Fruit fly (Drosophila melanogaster) whole organism, embryonic: Measurements from ENCODE around the gene CG11695.

Experiments
- Ada2b ChIP-seq: fragments of 200-800 bp; sonication (Bioruptor generic); IDR thresholded peaks from 2 replicates; pipeline ENCODE4 v1.3.6; 2022; ENCODE audit warnings: missing biosample characterization, missing genetic modification characterization
- Asciz ChIP-seq: fragments of 200-800 bp; sonication (Bioruptor generic); optimal IDR thresholded peaks from 2 replicates; lab custom pipeline; 2017; ENCODE audit warnings: missing biosample characterization, mild to moderate bottlenecking, missing genetic modification characterization, missing genetic modification reagents
- BEAF-32 ChIP-seq: fragments of 200-800 bp; sonication (Bioruptor generic); optimal IDR thresholded peaks from 3 replicates; lab custom pipeline; 2017; ENCODE audit warnings: missing biosample characterization, missing genetic modification characterization, mild to moderate bottlenecking, moderate library complexity, missing genetic modification reagents
- CG11696 ChIP-seq: fragments of 200-800 bp; sonication (Bioruptor generic); IDR thresholded peaks from 2 replicates; pipeline ENCODE4 v1.3.6; 2022; ENCODE audit warnings: missing biosample characterization, missing genetic modification characterization
- CG12219 ChIP-seq: fragments of 200-800 bp; sonication (Bioruptor generic); optimal IDR thresholded peaks from 3 replicates; lab custom pipeline; 2018; ENCODE audit warnings: missing biosample characterization, mild to moderate bottlenecking, missing genetic modification characterization
- CG12942 ChIP-seq: fragments of 200-800 bp; sonication (Bioruptor generic); optimal IDR thresholded peaks from 3 replicates; lab custom pipeline; 2016; ENCODE audit warnings: missing biosample characterization, missing genetic modification characterization
- CG14441 ChIP-seq: fragments of 200-800 bp; sonication (Bioruptor generic); IDR thresholded peaks from 2 replicates; pipeline ENCODE4 v1.3.6; 2022; ENCODE audit warnings: missing biosample characterization, missing genetic modification characterization
- CG1602 ChIP-seq: fragments of 200-800 bp; sonication (Bioruptor generic); optimal IDR thresholded peaks from 3 replicates; lab custom pipeline; 2016; ENCODE audit warnings: missing biosample characterization, missing genetic modification characterization
- CG17802 ChIP-seq: fragments of 200-800 bp; sonication (Bioruptor generic); optimal IDR thresholded peaks from 2 replicates; lab custom pipeline; 2018; ENCODE audit warnings: missing biosample characterization, mild to moderate bottlenecking, missing genetic modification characterization, moderate library complexity
- CG18262 ChIP-seq: fragments of 200-800 bp; optimal IDR thresholded peaks from 3 replicates; lab custom pipeline; 2019; ENCODE audit warnings: missing biosample characterization, mild to moderate bottlenecking, missing genetic modification characterization, moderate library complexity
- CG2129 ChIP-seq: fragments of 200-800 bp; sonication (Bioruptor generic); IDR thresholded peaks from 2 replicates; pipeline ENCODE4 v1.3.6; 2022; ENCODE audit warnings: missing biosample characterization, missing genetic modification characterization; ENCODE audit not compliant: partially characterized antibody
- CG31388 ChIP-seq: fragments of 200-800 bp; sonication (Bioruptor generic); optimal IDR thresholded peaks from 2 replicates; lab custom pipeline; 2016; ENCODE audit warnings: missing biosample characterization, missing genetic modification characterization
- CG3163 ChIP-seq: fragments of 200-800 bp; sonication (Bioruptor generic); optimal IDR thresholded peaks from 3 replicates; lab custom pipeline; 2016; ENCODE audit warnings: missing biosample characterization, missing genetic modification characterization
- CG32772 ChIP-seq: fragments of 200-800 bp; sonication (Bioruptor generic); IDR thresholded peaks from 2 replicates; pipeline ENCODE4 v1.3.6; 2022; ENCODE audit warnings: missing biosample characterization, missing genetic modification characterization
- CG3726 ChIP-seq: fragments of 200-800 bp; sonication (Bioruptor generic); IDR thresholded peaks from 3 replicates; pipeline ENCODE4, ENCODE4 v1.3.6; 2022; ENCODE audit warnings: missing biosample characterization, missing genetic modification characterization
- CG42726 ChIP-seq: fragments of 200-800 bp; sonication (Bioruptor generic); IDR thresholded peaks from 2 replicates; pipeline ENCODE4 v1.3.6; 2022; ENCODE audit warnings: missing biosample characterization, missing genetic modification characterization; ENCODE audit not compliant: partially characterized antibody
- CG6813 ChIP-seq: fragments of 200-800 bp; sonication (Bioruptor generic); optimal IDR thresholded peaks from 2 replicates; lab custom pipeline; 2017; ENCODE audit warnings: missing biosample characterization, missing genetic modification characterization, mild to moderate bottlenecking, moderate library complexity, missing genetic modification reagents
- CG6854 ChIP-seq: fragments of 200-800 bp; sonication (Bioruptor generic); optimal IDR thresholded peaks from 3 replicates; lab custom pipeline; 2017; ENCODE audit warnings: missing biosample characterization, mild to moderate bottlenecking, missing genetic modification characterization
- CG7271 ChIP-seq: fragments of 200-800 bp; sonication (Bioruptor generic); optimal IDR thresholded peaks from 2 replicates; lab custom pipeline; 2018; ENCODE audit warnings: missing biosample characterization, mild to moderate bottlenecking, missing genetic modification characterization, moderate library complexity
- CG8290 ChIP-seq, 3 experiments: fragments of 200-800 bp; sonication (Bioruptor generic); optimal IDR thresholded peaks; 2 replicates each; lab custom pipeline; 2016 to 2019; ENCODE audit warnings: missing biosample characterization in 3 of 3, missing genetic modification characterization in 3 of 3, mild to moderate bottlenecking in 2 of 3, moderate library complexity in 1 of 3
- CG8359 ChIP-seq: fragments of 200-800 bp; sonication (Bioruptor generic); optimal IDR thresholded peaks from 2 replicates; lab custom pipeline; 2017; ENCODE audit warnings: missing biosample characterization, mild to moderate bottlenecking, missing genetic modification characterization, borderline replicate concordance
- CG9817 ChIP-seq: fragments of 200-800 bp; sonication (Bioruptor generic); optimal IDR thresholded peaks from 2 replicates; lab custom pipeline; 2018; ENCODE audit warnings: missing biosample characterization, mild to moderate bottlenecking, missing genetic modification characterization, moderate library complexity
- CG9876 ChIP-seq: fragments of 200-800 bp; sonication (Bioruptor generic); optimal IDR thresholded peaks from 2 replicates; lab custom pipeline; 2016; ENCODE audit warnings: missing biosample characterization, missing genetic modification characterization
- Dip2 ChIP-seq: fragments of 200-800 bp; sonication (Bioruptor generic); IDR thresholded peaks from 2 replicates; pipeline ENCODE4 v1.3.6; 2022; ENCODE audit warnings: missing biosample characterization, missing genetic modification characterization
- E2f1 ChIP-seq: fragments of 200-800 bp; sonication (Bioruptor generic); IDR thresholded peaks from 2 replicates; pipeline ENCODE4 v1.3.6; 2022; ENCODE audit warnings: missing biosample characterization, missing genetic modification characterization
- E2f2 ChIP-seq: fragments of 200-800 bp; sonication (Bioruptor generic); IDR thresholded peaks from 2 replicates; pipeline ENCODE4 v1.3.6; 2022; ENCODE audit warnings: missing biosample characterization, missing genetic modification characterization
- Elba2 ChIP-seq: fragments of 200-800 bp; sonication (Bioruptor generic); optimal IDR thresholded peaks from 3 replicates; lab custom pipeline; 2016; ENCODE audit warnings: missing biosample characterization, missing genetic modification characterization
- H15 ChIP-seq: fragments of 200-800 bp; sonication (Bioruptor generic); IDR thresholded peaks from 3 replicates; pipeline ENCODE4 v1.3.6; 2022; ENCODE audit warnings: missing biosample characterization, missing genetic modification characterization
- H2.0 ChIP-seq: fragments of 200-800 bp; sonication (Bioruptor generic); IDR thresholded peaks from 2 replicates; pipeline ENCODE4 v1.3.6; 2022; ENCODE audit warnings: missing biosample characterization, missing genetic modification characterization
- Mad ChIP-seq: fragments of 200-800 bp; sonication (Bioruptor generic); optimal IDR thresholded peaks from 2 replicates; lab custom pipeline; 2016; ENCODE audit warnings: missing biosample characterization, missing genetic modification characterization
- Mrtf ChIP-seq: fragments of 200-800 bp; sonication (Bioruptor generic); IDR thresholded peaks from 3 replicates; pipeline ENCODE4 v1.3.6; 2022; ENCODE audit warnings: missing biosample characterization, missing genetic modification characterization
- NC2β ChIP-seq: fragments of 200-800 bp; sonication (Bioruptor generic); optimal IDR thresholded peaks from 2 replicates; lab custom pipeline; 2016; ENCODE audit warnings: missing biosample characterization, missing genetic modification characterization
- Nf-YA ChIP-seq: fragments of 200-800 bp; sonication (Bioruptor generic); IDR thresholded peaks from 2 replicates; pipeline ENCODE4 v1.3.6; 2022; ENCODE audit warnings: missing biosample characterization, missing genetic modification characterization
- Xrp1 ChIP-seq: fragments of 200-800 bp; sonication (Bioruptor generic); IDR thresholded peaks from 2 replicates; pipeline ENCODE4 v1.3.6; 2022; ENCODE audit warnings: missing biosample characterization, missing genetic modification characterization
- YL-1 ChIP-seq: fragments of 200-800 bp; sonication (Bioruptor generic); optimal IDR thresholded peaks from 3 replicates; lab custom pipeline; 2017; ENCODE audit warnings: missing biosample characterization, mild to moderate bottlenecking, missing genetic modification characterization
- ato ChIP-seq: fragments of 200-800 bp; sonication (Bioruptor generic); IDR thresholded peaks from 2 replicates; pipeline ENCODE4 v1.3.6; 2022; ENCODE audit warnings: missing biosample characterization, missing genetic modification characterization; ENCODE audit not compliant: partially characterized antibody
- cad ChIP-seq: fragments of >200 bp; optimal IDR thresholded peaks from 2 replicates; lab custom pipeline; 2017; ENCODE audit warnings: missing biosample characterization, missing genetic modification characterization
- chm ChIP-seq: fragments of 200-800 bp; sonication (Bioruptor generic); IDR thresholded peaks from 2 replicates; pipeline ENCODE4 v1.3.6; 2022; ENCODE audit warnings: missing biosample characterization, missing genetic modification characterization
- crp ChIP-seq, 2 experiments: fragments of 200-800 bp; sonication (Bioruptor generic); optimal IDR thresholded peaks; 2 replicates in 1 of 2; 3 replicates in 1 of 2; lab custom pipeline; 2017; ENCODE audit warnings: missing biosample characterization in 2 of 2, missing genetic modification characterization in 2 of 2, mild to moderate bottlenecking in 1 of 2, moderate library complexity in 1 of 2
- eyg ChIP-seq: fragments of 200-800 bp; sonication (Bioruptor generic); optimal IDR thresholded peaks from 3 replicates; lab custom pipeline; 2016; ENCODE audit warnings: missing biosample characterization, missing genetic modification characterization
- grn ChIP-seq: fragments of 200-800 bp; sonication (Bioruptor generic); optimal IDR thresholded peaks from 3 replicates; lab custom pipeline; 2017; ENCODE audit warnings: missing biosample characterization, missing genetic modification characterization
- gsb ChIP-seq: fragments of 200-800 bp; sonication (Bioruptor generic); IDR thresholded peaks from 2 replicates; pipeline ENCODE4 v1.3.6; 2022; ENCODE audit warnings: missing biosample characterization, missing genetic modification characterization
- nmo ChIP-seq: fragments of 200-800 bp; sonication (Bioruptor generic); optimal IDR thresholded peaks from 2 replicates; lab custom pipeline; 2018; ENCODE audit warnings: missing biosample characterization, mild to moderate bottlenecking, missing genetic modification characterization, moderate library complexity
- pan ChIP-seq, 4 experiments: fragments of >200 bp in 3 of 4; fragments of 200-800 bp in 1 of 4; sonication (Bioruptor generic) in 1 of 4; optimal IDR thresholded peaks in 3 of 4; IDR thresholded peaks in 1 of 4; 2 replicates each; pipeline versions ENCODE4 v1.3.6 to Lab custom; 2017 to 2022; ENCODE audit warnings: missing biosample characterization in 2 of 4, missing genetic modification characterization in 2 of 4, mixed read lengths in 1 of 4
- pros ChIP-seq: fragments of 200-800 bp; sonication (Bioruptor generic); optimal IDR thresholded peaks from 3 replicates; lab custom pipeline; 2019; ENCODE audit warnings: missing biosample characterization, mild to moderate bottlenecking, missing genetic modification characterization, moderate library complexity
- row ChIP-seq: fragments of 200-800 bp; sonication (Bioruptor generic); IDR thresholded peaks from 3 replicates; pipeline ENCODE4 v1.3.6; 2022; ENCODE audit warnings: missing biosample characterization, missing genetic modification characterization
- sug ChIP-seq: fragments of 200-800 bp; optimal IDR thresholded peaks from 2 replicates; lab custom pipeline; 2019; ENCODE audit warnings: missing biosample characterization, mild to moderate bottlenecking, missing genetic modification characterization, moderate library complexity
- wor ChIP-seq: fragments of 200-800 bp; sonication (Bioruptor generic); IDR thresholded peaks from 2 replicates; pipeline ENCODE4 v1.3.6; 2022; ENCODE audit warnings: missing biosample characterization, missing genetic modification characterization

CG11695 gene

DNA sequence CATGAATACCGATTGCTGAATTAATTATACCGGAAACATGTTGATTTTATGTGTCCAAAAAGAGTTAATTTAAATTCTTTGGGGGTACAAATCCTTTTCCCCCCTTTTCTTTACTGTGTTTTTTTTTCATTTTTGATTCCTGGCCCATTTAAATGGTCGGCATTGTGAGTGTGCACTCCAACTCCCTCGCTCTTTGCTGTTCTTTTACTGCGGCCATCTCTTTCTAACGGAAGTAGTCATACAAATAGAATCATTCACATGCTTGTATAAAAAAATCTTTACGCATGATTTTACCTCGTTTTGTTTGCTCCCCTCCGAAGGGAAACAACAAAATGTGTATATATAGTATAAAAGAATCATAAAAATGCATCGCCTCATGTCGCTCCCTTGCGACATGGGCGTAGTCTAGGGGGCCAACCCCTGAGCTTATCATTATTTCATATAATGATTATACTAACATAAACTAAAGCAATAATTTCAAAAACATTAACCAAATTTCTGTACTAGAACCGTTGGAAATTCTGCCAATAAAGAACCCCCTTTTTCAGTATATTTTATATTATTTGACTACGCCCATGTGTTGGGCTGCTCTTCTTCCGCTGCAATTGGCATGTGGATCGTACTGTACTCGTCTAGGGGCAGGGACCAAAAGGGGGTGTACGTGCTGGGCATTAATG, 48.5 kb upstream of the CG11695 start (continued):
- TF ChIP-seq E2f1 (GFP tag; lab: Robert Waterston, UW) (peak; percentile 58), Xrp1 (GFP tag; lab: Robert Waterston, UW) (peak; percentile 93), H15 (GFP tag; lab: Robert Waterston, UW) (peak; percentile 71; the same call in 2 of the 3 replicates), nmo (GFP tag; lab: Kevin White, UChicago) (peak; percentile 90), sug (tag; lab: Kevin White, UChicago) (peak; percentile 32), CG31388 (peak; percentile 42), CG17802 (tag; lab: Kevin White, UChicago) (peak; percentile 51), CG14441 (peak; percentile 56), CG18262 (tag; lab: Kevin White, UChicago) (peak; percentile 93), CG3163 (GFP tag; lab: Kevin White, UChicago) (no peak), CG2129 (GFP tag; lab: Robert Waterston, UW) (no peak), Asciz (GFP tag; lab: Kevin White, UChicago) (peak; percentile 74), crp (GFP tag; optimal IDR thresholded peaks at IDR 0.05; lab: Kevin White, UChicago) (no peak), wor (GFP tag; lab: Robert Waterston, UW) (peak; percentile 59), BEAF-32 (GFP tag; lab: Kevin White, UChicago) (no peak), CG6813 (GFP tag; lab: Kevin White, UChicago) (peak; percentile 73), row (GFP tag; lab: Robert Waterston, UW) (peak; percentile 72), NC2β (peak; percentile 23), grn (peak; percentile 0), eyg (GFP tag; lab: Kevin White, UChicago) (no peak), CG6854 (GFP tag; lab: Kevin White, UChicago) (peak; percentile 1), CG12219 (GFP tag; lab: Kevin White, UChicago) (peak; percentile 74), CG1602 (peak; percentile 77), Mrtf (GFP tag; lab: Robert Waterston, UW) (peak; percentile 71), CG11696 (peak; percentile 87), ato (GFP tag; lab: Robert Waterston, UW) (no peak), CG32772 (GFP tag; lab: Robert Waterston, UW) (peak; percentile 77), CG3726 (peak; percentile 77; the same call in 2 of the 3 replicates), cad (GFP tag; lab: Kevin White, UChicago) (no peak), pros (GFP tag; lab: Kevin White, UChicago) (peak; percentile 26), Dip2 (GFP tag; lab: Robert Waterston, UW) (no peak), CG9876 (no peak), pan (optimal IDR thresholded peaks at IDR 0.05; lab: Kevin White, UChicago) (no peak), pan (GFP tag; optimal IDR thresholded peaks at IDR 0.05 in 1 of 2, IDR thresholded peaks at IDR 0.05 in 1 of 2) (peak in 1 of 2 experiments; percentile 67), gsb (GFP tag; lab: Robert Waterston, UW) (no peak), CG12942 (GFP tag; lab: Kevin White, UChicago) (peak; percentile 31), Nf-YA (GFP tag; lab: Robert Waterston, UW) (peak; percentile 48; the same call in 1 of the 2 replicates), CG42726 (GFP tag; lab: Robert Waterston, UW) (no peak), CG9817 (tag; lab: Kevin White, UChicago) (peak; percentile 52), CG7271 (tag; lab: Kevin White, UChicago) (no peak), CG8359 (GFP tag; lab: Kevin White, UChicago) (peak; percentile 85), Elba2 (GFP tag; lab: Kevin White, UChicago) (no peak), E2f2 (GFP tag; lab: Robert Waterston, UW) (peak; percentile 49; the same call in 1 of the 2 replicates), chm (peak; percentile 92), CG8290 (GFP tag; optimal IDR thresholded peaks at IDR 0.05; lab: Kevin White, UChicago) (peak; percentile 50), CG8290 (tag; optimal IDR thresholded peaks at IDR 0.05; lab: Kevin White, UChicago) (peak in 1 of 2 experiments; percentile 12), YL-1 (GFP tag; lab: Kevin White, UChicago) (no peak), H2.0 (GFP tag; lab: Robert Waterston, UW) (peak; percentile 65), Ada2b (GFP tag; lab: Robert Waterston, UW) (peak; percentile 63; the same call in 1 of the 2 replicates), Mad (GFP tag; lab: Kevin White, UChicago) (peak; percentile 30)
